Fruit fly (Drosophila melanogaster) whole organism, embryonic: ENCODE data around the gene janB.

Source experiments
- ATbp ChIP-seq: fragments of 200-800 bp; sonication (Bioruptor generic); optimal IDR thresholded peaks from 2 replicates; lab custom pipeline; 2017; ENCODE audit warnings: missing biosample characterization, mild to moderate bottlenecking, missing genetic modification characterization, missing genetic modification reagents
- CG11093 ChIP-seq: fragments of 200-800 bp; sonication (Bioruptor generic); IDR thresholded peaks from 3 replicates; pipeline ENCODE4 v1.3.6; 2022; ENCODE audit warnings: missing biosample characterization, missing genetic modification characterization
- CG12769 ChIP-seq: fragments of 200-800 bp; sonication (Bioruptor generic); optimal IDR thresholded peaks from 2 replicates; lab custom pipeline; 2019; ENCODE audit warnings: missing biosample characterization, mild to moderate bottlenecking, missing genetic modification characterization, moderate library complexity
- CG13123 ChIP-seq: fragments of 200-800 bp; sonication (Bioruptor generic); optimal IDR thresholded peaks from 2 replicates; lab custom pipeline; 2016; ENCODE audit warnings: missing biosample characterization, missing genetic modification characterization
- CG13775 ChIP-seq: fragments of 200-800 bp; sonication (Bioruptor generic); optimal IDR thresholded peaks from 3 replicates; lab custom pipeline; 2017; ENCODE audit warnings: missing biosample characterization, mild to moderate bottlenecking, missing genetic modification characterization
- CG15514 ChIP-seq: fragments of 200-800 bp; sonication (Bioruptor generic); optimal IDR thresholded peaks from 3 replicates; lab custom pipeline; 2017; ENCODE audit warnings: missing biosample characterization, missing genetic modification characterization, mild to moderate bottlenecking, moderate library complexity, missing genetic modification reagents
- CG1603 ChIP-seq: fragments of 200-800 bp; sonication (Bioruptor generic); optimal IDR thresholded peaks from 2 replicates; lab custom pipeline; 2019; ENCODE audit warnings: missing biosample characterization, mild to moderate bottlenecking, missing genetic modification characterization, moderate library complexity
- CG17612 ChIP-seq: fragments of 200-800 bp; sonication (Bioruptor generic); IDR thresholded peaks from 2 replicates; pipeline ENCODE4 v1.3.6; 2022; ENCODE audit warnings: missing biosample characterization, missing genetic modification characterization
- CG18599 ChIP-seq: fragments of 200-800 bp; sonication (Bioruptor generic); optimal IDR thresholded peaks from 3 replicates; lab custom pipeline; 2017; ENCODE audit warnings: missing biosample characterization, missing genetic modification characterization, mild to moderate bottlenecking, moderate library complexity, missing genetic modification reagents
- CG31388 ChIP-seq: fragments of 200-800 bp; sonication (Bioruptor generic); optimal IDR thresholded peaks from 2 replicates; lab custom pipeline; 2016; ENCODE audit warnings: missing biosample characterization, missing genetic modification characterization
- CG8089 ChIP-seq: fragments of 200-800 bp; sonication (Bioruptor generic); optimal IDR thresholded peaks from 3 replicates; lab custom pipeline; 2016; ENCODE audit warnings: missing biosample characterization, missing genetic modification characterization
- CG8290 ChIP-seq, 3 experiments: fragments of 200-800 bp; sonication (Bioruptor generic); optimal IDR thresholded peaks; 2 replicates each; lab custom pipeline; 2016 to 2019; ENCODE audit warnings: missing biosample characterization in 3 of 3, missing genetic modification characterization in 3 of 3, mild to moderate bottlenecking in 2 of 3, moderate library complexity in 1 of 3
- Deaf1 ChIP-seq: fragments of 200-800 bp; optimal IDR thresholded peaks from 3 replicates; lab custom pipeline; 2019; ENCODE audit warnings: missing biosample characterization, mild to moderate bottlenecking, missing genetic modification characterization, moderate library complexity
- Dip3 ChIP-seq: fragments of 200-800 bp; sonication (Bioruptor generic); optimal IDR thresholded peaks from 3 replicates; lab custom pipeline; 2016; ENCODE audit warnings: missing biosample characterization, missing genetic modification characterization
- Ets65A ChIP-seq: fragments of 200-800 bp; sonication (Bioruptor generic); peaks from one replicate; lab custom pipeline; 2016; ENCODE audit warnings: missing biosample characterization, missing genetic modification characterization
- GATAe ChIP-seq: fragments of 200-800 bp; sonication (Bioruptor generic); conservative IDR thresholded peaks from 2 replicates; pipeline ENCODE4 v1.3.6; 2022; ENCODE audit warnings: missing biosample characterization, missing genetic modification characterization
- Med ChIP-seq: fragments of 200-800 bp; sonication (Bioruptor generic); peaks from one replicate; lab custom pipeline; 2016; ENCODE audit warnings: missing biosample characterization, missing genetic modification characterization, mild to moderate bottlenecking, inconsistent platforms, moderate library complexity
- Oaz ChIP-seq: fragments of 200-800 bp; sonication (Bioruptor generic); IDR thresholded peaks from 2 replicates; pipeline ENCODE4 v1.3.6; 2022; ENCODE audit warnings: missing biosample characterization, missing genetic modification characterization
- Pdp1 ChIP-seq, 2 experiments: fragments of 200-800 bp; sonication (Bioruptor generic); optimal IDR thresholded peaks; 3 replicates each; lab custom pipeline; 2016; ENCODE audit warnings: missing biosample characterization in 2 of 2, missing genetic modification characterization in 2 of 2, mild to moderate bottlenecking in 1 of 2, moderate library complexity in 1 of 2
- Rfx ChIP-seq: fragments of 200-800 bp; sonication (Bioruptor generic); IDR thresholded peaks from 2 replicates; pipeline ENCODE4 v1.3.6; 2022; ENCODE audit warnings: missing biosample characterization, missing genetic modification characterization
- Sry-δ ChIP-seq: fragments of 200-800 bp; sonication (Bioruptor generic); optimal IDR thresholded peaks from 2 replicates; lab custom pipeline; 2016; ENCODE audit warnings: missing biosample characterization, missing genetic modification characterization
- TFAM ChIP-seq: fragments of 200-800 bp; sonication (Bioruptor generic); optimal IDR thresholded peaks from 2 replicates; lab custom pipeline; 2017; ENCODE audit warnings: missing biosample characterization, missing genetic modification characterization, inconsistent platforms
- chm ChIP-seq: fragments of 200-800 bp; sonication (Bioruptor generic); IDR thresholded peaks from 2 replicates; pipeline ENCODE4 v1.3.6; 2022; ENCODE audit warnings: missing biosample characterization, missing genetic modification characterization
- crol ChIP-seq: fragments of 200-800 bp; sonication (Bioruptor generic); IDR thresholded peaks from 2 replicates; pipeline ENCODE4 v1.3.6; 2022; ENCODE audit warnings: missing biosample characterization, missing genetic modification characterization
- danr ChIP-seq: fragments of 200-800 bp; sonication (Bioruptor generic); IDR thresholded peaks from 2 replicates; pipeline ENCODE4 v1.3.6; 2022; ENCODE audit warnings: missing biosample characterization, missing genetic modification characterization
- dmrt99B ChIP-seq: fragments of 200-800 bp; sonication (Bioruptor generic); optimal IDR thresholded peaks from 2 replicates; lab custom pipeline; 2018; ENCODE audit warnings: missing biosample characterization, mild to moderate bottlenecking, missing genetic modification characterization, moderate library complexity
- exex ChIP-seq: fragments of 200-800 bp; sonication (Bioruptor generic); optimal IDR thresholded peaks from 4 replicates; lab custom pipeline; 2018; ENCODE audit warnings: missing biosample characterization, mild to moderate bottlenecking, missing genetic modification characterization, moderate library complexity
- gcm ChIP-seq: fragments of 200-800 bp; sonication (Bioruptor generic); optimal IDR thresholded peaks from 2 replicates; lab custom pipeline; 2019; ENCODE audit warnings: missing biosample characterization, mild to moderate bottlenecking, missing genetic modification characterization, moderate library complexity
- grn ChIP-seq: fragments of 200-800 bp; sonication (Bioruptor generic); optimal IDR thresholded peaks from 3 replicates; lab custom pipeline; 2017; ENCODE audit warnings: missing biosample characterization, missing genetic modification characterization
- insv ChIP-seq, 2 experiments: fragments of 200-800 bp; sonication (Bioruptor generic); optimal IDR thresholded peaks; 3 replicates each; lab custom pipeline; 2016 to 2018; ENCODE audit warnings: missing biosample characterization in 2 of 2, missing genetic modification characterization in 2 of 2
- lab ChIP-seq: fragments of 200-800 bp; sonication (Bioruptor generic); optimal IDR thresholded peaks from 3 replicates; lab custom pipeline; 2017; ENCODE audit warnings: missing biosample characterization, missing genetic modification characterization, mild to moderate bottlenecking, moderate library complexity, missing genetic modification reagents
- mirr ChIP-seq: fragments of 200-800 bp; sonication (Bioruptor generic); optimal IDR thresholded peaks from 3 replicates; lab custom pipeline; 2018; ENCODE audit warnings: missing biosample characterization, mild to moderate bottlenecking, missing genetic modification characterization
- nom ChIP-seq: fragments of 200-800 bp; sonication (Bioruptor generic); optimal IDR thresholded peaks from 2 replicates; lab custom pipeline; 2017; ENCODE audit warnings: missing biosample characterization, missing genetic modification characterization, mild to moderate bottlenecking, moderate library complexity, missing genetic modification reagents
- pum ChIP-seq: fragments of 200-800 bp; sonication (Bioruptor generic); optimal IDR thresholded peaks from 2 replicates; lab custom pipeline; 2016; ENCODE audit warnings: missing biosample characterization, missing genetic modification characterization
- repo ChIP-seq: fragments of 200-800 bp; sonication (Bioruptor generic); optimal IDR thresholded peaks from 2 replicates; lab custom pipeline; 2016; ENCODE audit warnings: missing biosample characterization, missing genetic modification characterization
- sens ChIP-seq: fragments of 200-800 bp; sonication (Bioruptor generic); peaks from one replicate; lab custom pipeline; 2016; ENCODE audit warnings: missing biosample characterization, missing genetic modification characterization
- sens-2 ChIP-seq: fragments of 200-800 bp; sonication (Bioruptor generic); IDR thresholded peaks from 2 replicates; pipeline ENCODE4 v1.3.6; 2022; ENCODE audit warnings: missing biosample characterization, missing genetic modification characterization
- sim ChIP-seq: fragments of 200-800 bp; sonication (Bioruptor generic); IDR thresholded peaks from 2 replicates; pipeline ENCODE4 v1.3.6; 2022; ENCODE audit warnings: missing biosample characterization, missing genetic modification characterization
- slou ChIP-seq: fragments of 200-800 bp; sonication (Bioruptor generic); optimal IDR thresholded peaks from 3 replicates; lab custom pipeline; 2016; ENCODE audit warnings: missing biosample characterization, missing genetic modification characterization
- stwl ChIP-seq: fragments of 200-800 bp; sonication (Bioruptor generic); optimal IDR thresholded peaks from 3 replicates; lab custom pipeline; 2018; ENCODE audit warnings: missing biosample characterization, mild to moderate bottlenecking, missing genetic modification characterization, moderate library complexity
- sug ChIP-seq: fragments of 200-800 bp; optimal IDR thresholded peaks from 2 replicates; lab custom pipeline; 2019; ENCODE audit warnings: missing biosample characterization, mild to moderate bottlenecking, missing genetic modification characterization, moderate library complexity
- tx ChIP-seq: fragments of 200-800 bp; sonication (Bioruptor generic); optimal IDR thresholded peaks from 2 replicates; lab custom pipeline; 2016; ENCODE audit warnings: missing biosample characterization, missing genetic modification characterization

The janB gene

dm6 chr3R:30070198-30070597 lies 31.7 kb upstream of the janB start:
- TF ChIP-seq CG8290 (GFP tag; optimal IDR thresholded peaks at IDR 0.05; lab: Kevin White, UChicago) (peak; percentile 64), CG8290 (tag; optimal IDR thresholded peaks at IDR 0.05; lab: Kevin White, UChicago) (peak in 1 of 2 experiments; percentile 27), CG17612 (peak; percentile 70), stwl (tag; lab: Kevin White, UChicago) (no peak)

DNA sequence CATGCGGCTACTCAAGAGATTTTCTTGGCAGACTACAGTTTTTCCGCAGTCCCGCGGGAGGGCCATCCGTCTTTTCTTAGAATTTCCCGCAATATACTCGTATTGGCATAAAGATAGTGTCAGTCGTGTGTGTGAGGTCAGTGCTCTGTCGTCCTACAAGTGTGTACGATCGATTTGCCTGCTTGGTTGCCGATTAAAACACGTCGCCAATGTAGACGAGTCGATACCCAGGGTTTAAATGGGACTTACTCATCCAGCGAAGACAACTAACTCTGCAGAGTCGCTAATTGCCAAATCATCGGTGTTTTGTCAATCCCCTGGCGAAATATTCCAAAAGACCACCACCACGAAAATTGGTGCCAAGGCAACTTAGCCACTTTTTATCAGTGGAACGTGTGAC lies 27.5 kb upstream of the janB start:
- TF ChIP-seq CG12769 (tag; lab: Kevin White, UChicago) (peak; percentile 33), CG8089 (GFP tag; lab: Kevin White, UChicago) (no peak), Med (GFP tag; lab: Kevin White, UChicago) (peak; percentile 23), Ets65A (peak; percentile 3), Sry-δ (GFP tag; lab: Kevin White, UChicago) (no peak)

dm6 chr3R:30063704-30064103 lies 25.2 kb upstream of the janB start:
- TF ChIP-seq lab (peak; percentile 33), sug (tag; lab: Kevin White, UChicago) (peak; percentile 78), exex (tag; lab: Kevin White, UChicago) (peak; percentile 61), grn (GFP tag; lab: Kevin White, UChicago) (peak; percentile 31), CG1603 (tag; lab: Kevin White, UChicago) (peak; percentile 2), slou (no peak), CG11093 (no peak), mirr (GFP tag; lab: Kevin White, UChicago) (peak; percentile 39), tx (GFP tag; lab: Kevin White, UChicago) (no peak), Dip3 (no peak), dmrt99B (no peak), CG31388 (GFP tag; lab: Kevin White, UChicago) (no peak), Deaf1 (tag; lab: Kevin White, UChicago) (no peak), Med (GFP tag; lab: Kevin White, UChicago) (peak; percentile 66), sim (GFP tag; lab: Robert Waterston, UW) (no peak), Rfx (GFP tag; lab: Robert Waterston, UW) (no peak), gcm (GFP tag; lab: Kevin White, UChicago) (no peak), CG8290 (GFP tag; optimal IDR thresholded peaks at IDR 0.05; lab: Kevin White, UChicago) (no peak), CG8290 (tag; optimal IDR thresholded peaks at IDR 0.05; lab: Kevin White, UChicago) (peak in 1 of 2 experiments; percentile 6), CG18599 (GFP tag; lab: Kevin White, UChicago) (peak; percentile 41), pum (GFP tag; lab: Kevin White, UChicago) (no peak), repo (GFP tag; lab: Kevin White, UChicago) (no peak), sens (GFP tag; lab: Kevin White, UChicago) (peak; percentile 68), Oaz (GFP tag; lab: Robert Waterston, UW) (no peak), TFAM (GFP tag; lab: Kevin White, UChicago) (no peak), nom (no peak), GATAe (GFP tag; lab: Robert Waterston, UW) (peak; percentile 51), CG13123 (GFP tag; lab: Kevin White, UChicago) (no peak), crol (GFP tag; lab: Robert Waterston, UW) (0 out of 2 replicates have a peak, but pooled peaks have one; percentile 39), danr (GFP tag; lab: Robert Waterston, UW) (no peak), sens-2 (no peak), chm (GFP tag; lab: Robert Waterston, UW) (no peak), Pdp1 (GFP tag; optimal IDR thresholded peaks at IDR 0.05; lab: Kevin White, UChicago) (peak in 1 of 2 experiments; percentile 43), CG15514 (no peak), insv (GFP tag; optimal IDR thresholded peaks at IDR 0.05; lab: Kevin White, UChicago) (no peak), ATbp (GFP tag; lab: Kevin White, UChicago) (peak; percentile 4), CG13775 (GFP tag; lab: Kevin White, UChicago) (no peak)
